Worm (Caenorhabditis elegans): ENCODE data around the gene R13A5.10.

R13A5.10 gene

ce11 chrIII:7570083-7570695 is 12.6 kb downstream of the R13A5.10 start, which contains the start of gene R13A5.7 (continued):
- no peak for TF ChIP-seq madf-5 (GFP tag; IDR thresholded peaks at IDR 0.05)
- peak; percentile 31 for TF ChIP-seq F37D6.2 (tag; optimal IDR thresholded peaks at IDR 0.05)
- peak; percentile 67 for TF ChIP-seq nhr-77 (tag; optimal IDR thresholded peaks at IDR 0.05)
- no peak for TF ChIP-seq attf-4 (tag; optimal IDR thresholded peaks at IDR 0.05)
- peak; percentile 63 for TF ChIP-seq T20F7.1 (GFP tag; optimal IDR thresholded peaks at IDR 0.05)
- TF ChIP-seq daf-19 (GFP tag; conservative IDR thresholded peaks at IDR 0.05), result no peak
- TF ChIP-seq aly-2 (tag; optimal IDR thresholded peaks at IDR 0.05), result no peak
- peak; percentile 69 for TF ChIP-seq mes-2 (tag; optimal IDR thresholded peaks at IDR 0.05; ENCODE audit: poor library complexity, severe bottlenecking)
- no peak for TF ChIP-seq Y5F2A.4 (GFP tag; optimal IDR thresholded peaks at IDR 0.05)
- TF ChIP-seq D1046.2 (GFP tag; IDR thresholded peaks at IDR 0.05), result no peak
- peak; percentile 59 for TF ChIP-seq lin-38 (GFP tag; IDR thresholded peaks at IDR 0.05)
- no peak; the same call in 1 of the 2 replicates for TF ChIP-seq madf-9 (GFP tag; conservative IDR thresholded peaks at IDR 0.05)
- no peak for TF ChIP-seq nhr-237 (tag; optimal IDR thresholded peaks at IDR 0.05)
- peak; percentile 63; the same call in 1 of the 2 replicates for TF ChIP-seq ctbp-1 (GFP tag; IDR thresholded peaks at IDR 0.05)
- TF ChIP-seq spr-3 (GFP tag; optimal IDR thresholded peaks at IDR 0.05), result no peak
- no peak for TF ChIP-seq daf-12 (tag; optimal IDR thresholded peaks at IDR 0.05)
- TF ChIP-seq ces-1 (GFP tag; optimal IDR thresholded peaks at IDR 0.05), result no peak
- TF ChIP-seq hif-1 (tag; optimal IDR thresholded peaks at IDR 0.05), result peak in 1 of 2 experiments; percentile 36
- peak; percentile 75 for TF ChIP-seq nhr-6 (tag; optimal IDR thresholded peaks at IDR 0.05)
- TF ChIP-seq fkh-10 (GFP tag; optimal IDR thresholded peaks at IDR 0.05), result peak; percentile 66
- peak; percentile 85 to 86 for TF ChIP-seq lsy-2 (tag; optimal IDR thresholded peaks at IDR 0.05)
- TF ChIP-seq nhr-48 (tag; optimal IDR thresholded peaks at IDR 0.05), result peak; percentile 47
- 0 out of 2 replicates have a peak, but pooled peaks have one; percentile 46 for TF ChIP-seq php-3 (GFP tag; IDR thresholded peaks at IDR 0.05)
- no peak for TF ChIP-seq zfp-2 (tag; optimal IDR thresholded peaks at IDR 0.05)
- TF ChIP-seq zag-1 (tag; optimal IDR thresholded peaks at IDR 0.05), result no peak
- TF ChIP-seq mxl-2 (GFP tag; conservative IDR thresholded peaks at IDR 0.05), result no peak
- no peak for TF ChIP-seq pha-4 (GFP tag; IDR thresholded peaks at IDR 0.05)
- TF ChIP-seq pha-4 (tag; optimal IDR thresholded peaks at IDR 0.05), result peak; percentile 39
- TF ChIP-seq pqm-1 (tag; optimal IDR thresholded peaks at IDR 0.05), result peak; percentile 27
- TF ChIP-seq sdz-12 (GFP tag; optimal IDR thresholded peaks at IDR 0.05), result no peak
- no peak for TF ChIP-seq Y105C5A.15 (GFP tag; IDR thresholded peaks at IDR 0.05)
- TF ChIP-seq mxl-3 (GFP tag; optimal IDR thresholded peaks at IDR 0.05), result peak; percentile 95
- peak; percentile 35 for TF ChIP-seq F10B5.3 (tag; optimal IDR thresholded peaks at IDR 0.05)
- TF ChIP-seq snpc-1.2 (GFP tag; IDR thresholded peaks at IDR 0.05), result no peak
- no peak for TF ChIP-seq F26F4.8 (GFP tag; conservative IDR thresholded peaks at IDR 0.05)
- peak; percentile 75; the same call in 1 of the 2 replicates for TF ChIP-seq arid-1 (GFP tag; conservative IDR thresholded peaks at IDR 0.05)
- TF ChIP-seq ceh-32 (tag; optimal IDR thresholded peaks at IDR 0.05; ENCODE audit: poor library complexity), result no peak
- no peak for TF ChIP-seq jun-1 (tag; optimal IDR thresholded peaks at IDR 0.05)
- no peak for TF ChIP-seq nhr-111 (GFP tag; optimal IDR thresholded peaks at IDR 0.05)
- no peak; the same call in 1 of the 2 replicates for TF ChIP-seq T26A8.4 (GFP tag; IDR thresholded peaks at IDR 0.05)
- no peak for TF ChIP-seq ama-1 (optimal IDR thresholded peaks at IDR 0.05)
- TF ChIP-seq daf-16 (GFP tag; optimal IDR thresholded peaks at IDR 0.05), result peak in 1 of 2 experiments; percentile 23
- peak; percentile 80 for TF ChIP-seq daf-16 (tag; optimal IDR thresholded peaks at IDR 0.05)
- TF ChIP-seq lir-3 (tag; optimal IDR thresholded peaks at IDR 0.05), result no peak
- no peak for TF ChIP-seq ceh-62 (tag; optimal IDR thresholded peaks at IDR 0.05)
- peak; percentile 15 for TF ChIP-seq spr-1 (tag; optimal IDR thresholded peaks at IDR 0.05)
- TF ChIP-seq hlh-11 (tag; optimal IDR thresholded peaks at IDR 0.05), result peak; percentile 93
- 0 out of 2 replicates have a peak, but pooled peaks have one; percentile 25 for TF ChIP-seq nhr-41 (GFP tag; IDR thresholded peaks at IDR 0.05)
- no peak for TF ChIP-seq nhr-76 (tag; optimal IDR thresholded peaks at IDR 0.05)
- no peak for TF ChIP-seq dmd-8 (GFP tag; IDR thresholded peaks at IDR 0.05)
- TF ChIP-seq dpl-1 (GFP tag; optimal IDR thresholded peaks at IDR 0.05), result peak; percentile 48

Measured in whole organism, L4 larva.